Worm (Caenorhabditis elegans) whole organism, young adult: ENCODE measurements around the gene sre-16.
A peak's percentile ranks its signal among the peaks of the same experiment; 100 is the strongest.

Source experiments
- D2030.7 ChIP-seq: fragments of 200-800 bp; sonication (Bioruptor generic); IDR thresholded peaks from 2 replicates; pipeline ENCODE4 v1.3.6; 2022; ENCODE audit warnings: missing genetic modification reagents, missing genetic modification characterization, missing compliant biosample characterization
- F10E7.11 ChIP-seq: sonication (generic microtip); optimal IDR thresholded peaks from 2 replicates; lab custom pipeline; 2017; ENCODE audit warnings: mild to moderate bottlenecking, missing genetic modification characterization, moderate library complexity, missing compliant biosample characterization
- F33H1.4 ChIP-seq: fragments of 200-800 bp; sonication (Bioruptor generic); IDR thresholded peaks from 2 replicates; pipeline ENCODE4 v1.3.6; 2022; ENCODE audit warnings: missing genetic modification reagents, missing genetic modification characterization, missing compliant biosample characterization
- F37B4.10 ChIP-seq: fragments of 200-800 bp; sonication (Bioruptor generic); IDR thresholded peaks from 2 replicates; pipeline ENCODE4 v1.3.6; 2022; ENCODE audit warnings: missing genetic modification characterization, missing compliant biosample characterization
- Y53F4B.3 ChIP-seq: fragments of 200-800 bp; sonication (Bioruptor generic); IDR thresholded peaks from 2 replicates; pipeline ENCODE4 v1.3.6; 2022; ENCODE audit warnings: missing genetic modification reagents, missing genetic modification characterization, missing compliant biosample characterization
- Y79H2A.3 ChIP-seq: fragments of 200-800 bp; sonication (Bioruptor generic); conservative IDR thresholded peaks from 2 replicates; pipeline ENCODE4 v1.3.6; 2022; ENCODE audit warnings: missing genetic modification reagents, missing genetic modification characterization, missing compliant biosample characterization
- aptf-3 ChIP-seq: fragments of 200-800 bp; sonication (Bioruptor generic); IDR thresholded peaks from 2 replicates; pipeline ENCODE4 v1.3.6; 2022; ENCODE audit warnings: missing genetic modification characterization, missing compliant biosample characterization
- atf-7 ChIP-seq: sonication (generic microtip); optimal IDR thresholded peaks from 2 replicates; lab custom pipeline; 2017; ENCODE audit warnings: mild to moderate bottlenecking, missing genetic modification characterization, missing compliant biosample characterization
- attf-6 ChIP-seq: fragments of 200-800 bp; sonication (Bioruptor generic); IDR thresholded peaks from 2 replicates; pipeline ENCODE4 v1.3.6; 2022; ENCODE audit warnings: missing genetic modification reagents, missing genetic modification characterization, missing compliant biosample characterization
- bed-2 ChIP-seq: fragments of 200-800 bp; sonication (Bioruptor generic); IDR thresholded peaks from 2 replicates; pipeline ENCODE4 v1.3.6; 2022; ENCODE audit warnings: missing genetic modification reagents, missing genetic modification characterization, missing compliant biosample characterization
- cebp-2 ChIP-seq: fragments of 200-800 bp; sonication (Bioruptor generic); IDR thresholded peaks from 2 replicates; pipeline ENCODE4 v1.3.6; 2022; ENCODE audit warnings: missing genetic modification characterization, missing compliant biosample characterization
- ceh-27 ChIP-seq: fragments of 200-800 bp; sonication (Bioruptor generic); optimal IDR thresholded peaks from 2 replicates; lab custom pipeline; 2018; ENCODE audit warnings: mild to moderate bottlenecking, missing genetic modification characterization, moderate library complexity, missing compliant biosample characterization
- ceh-40 ChIP-seq: fragments of 200-800 bp; sonication (Bioruptor generic); IDR thresholded peaks from 2 replicates; pipeline ENCODE4 v1.3.6; 2022; ENCODE audit warnings: missing genetic modification characterization, missing compliant biosample characterization
- ceh-91 ChIP-seq: fragments of 200-800 bp; sonication (Bioruptor generic); IDR thresholded peaks from 2 replicates; pipeline ENCODE4 v1.3.6; 2022; ENCODE audit warnings: missing genetic modification reagents, missing genetic modification characterization, missing compliant biosample characterization
- die-1 ChIP-seq: sonication (generic microtip); optimal IDR thresholded peaks from 2 replicates; lab custom pipeline; 2016; ENCODE audit warnings: missing genotype, mild to moderate bottlenecking, missing genetic modification characterization, missing compliant biosample characterization
- dox-1 ChIP-seq: fragments of 200-800 bp; sonication (Bioruptor generic); IDR thresholded peaks from 2 replicates; pipeline ENCODE4 v1.3.6; 2022; ENCODE audit warnings: missing genetic modification reagents, missing genetic modification characterization, missing compliant biosample characterization
- dpff-1 ChIP-seq: sonication (generic microtip); optimal IDR thresholded peaks from 2 replicates; lab custom pipeline; 2017; ENCODE audit warnings: mild to moderate bottlenecking, missing genetic modification characterization, missing compliant biosample characterization
- egl-44 ChIP-seq: fragments of 200-800 bp; sonication (Bioruptor generic); IDR thresholded peaks from 2 replicates; pipeline ENCODE4 v1.3.6; 2022; ENCODE audit warnings: missing genetic modification reagents, missing genetic modification characterization, missing compliant biosample characterization
- egrh-3 ChIP-seq: fragments of 200-800 bp; sonication (Bioruptor generic); IDR thresholded peaks from 2 replicates; pipeline ENCODE4 v1.3.6; 2022; ENCODE audit warnings: missing genetic modification reagents, missing genetic modification characterization, missing compliant biosample characterization
- ets-4 ChIP-seq: fragments of 200-800 bp; sonication (Bioruptor generic); optimal IDR thresholded peaks from 2 replicates; lab custom pipeline; 2018; ENCODE audit warnings: mild to moderate bottlenecking, missing genetic modification characterization, missing compliant biosample characterization
- gei-17 ChIP-seq: fragments of 200-800 bp; sonication (Bioruptor generic); optimal IDR thresholded peaks from 2 replicates; lab custom pipeline; 2018; ENCODE audit warnings: mild to moderate bottlenecking, missing genetic modification characterization, missing compliant biosample characterization
- hlh-12 ChIP-seq: sonication (generic microtip); optimal IDR thresholded peaks from 2 replicates; lab custom pipeline; 2016; ENCODE audit warnings: missing genetic modification characterization, missing compliant biosample characterization
- lag-1 ChIP-seq: fragments of 200-800 bp; sonication (Bioruptor generic); IDR thresholded peaks from 2 replicates; pipeline ENCODE4 v1.3.6; 2022; ENCODE audit warnings: missing genetic modification reagents, missing genetic modification characterization, missing compliant biosample characterization
- let-607 ChIP-seq, 2 experiments: fragments of 200-800 bp in 1 of 2; sonication (Bioruptor generic) in 1 of 2; sonication (generic microtip) in 1 of 2; optimal IDR thresholded peaks; 2 replicates each; lab custom pipeline; 2016 to 2018; ENCODE audit warnings: mild to moderate bottlenecking in 2 of 2, missing compliant biosample characterization in 2 of 2, missing genetic modification characterization in 2 of 2, moderate library complexity in 2 of 2, missing genotype in 1 of 2
- lsl-1 ChIP-seq: fragments of 200-800 bp; sonication (Bioruptor generic); optimal IDR thresholded peaks from 2 replicates; lab custom pipeline; 2018; ENCODE audit warnings: mild to moderate bottlenecking, missing genetic modification characterization, moderate library complexity, missing compliant biosample characterization
- lsy-27 ChIP-seq: sonication (generic microtip); optimal IDR thresholded peaks from 2 replicates; lab custom pipeline; 2017; ENCODE audit warnings: missing genetic modification characterization, mild to moderate bottlenecking, missing compliant biosample characterization, antibody characterized with exemption, missing genotype, borderline replicate concordance; ENCODE audit not compliant: insufficient read depth
- madf-6 ChIP-seq: fragments of 200-800 bp; sonication (Bioruptor generic); IDR thresholded peaks from 2 replicates; pipeline ENCODE4 v1.3.6; 2022; ENCODE audit warnings: missing genetic modification reagents, missing genetic modification characterization, missing compliant biosample characterization
- madf-8 ChIP-seq: fragments of 200-800 bp; sonication (Bioruptor generic); conservative IDR thresholded peaks from 2 replicates; pipeline ENCODE4 v1.3.6; 2022; ENCODE audit warnings: missing genetic modification reagents, missing genetic modification characterization, missing compliant biosample characterization
- mcd-1 ChIP-seq: fragments of 200-800 bp; sonication (Bioruptor generic); IDR thresholded peaks from 2 replicates; pipeline ENCODE4 v1.3.6; 2022; ENCODE audit warnings: missing genetic modification reagents, missing genetic modification characterization, missing compliant biosample characterization
- nhr-80 ChIP-seq: sonication (generic microtip); optimal IDR thresholded peaks from 2 replicates; lab custom pipeline; 2016; ENCODE audit warnings: missing genetic modification characterization, missing compliant biosample characterization
- repo-1 ChIP-seq: sonication (generic microtip); optimal IDR thresholded peaks from 2 replicates; lab custom pipeline; 2017; ENCODE audit warnings: mild to moderate bottlenecking, missing genetic modification characterization, missing compliant biosample characterization
- sdz-38 ChIP-seq: sonication (generic microtip); optimal IDR thresholded peaks from 2 replicates; lab custom pipeline; 2016; ENCODE audit warnings: missing genotype, missing genetic modification characterization, missing compliant biosample characterization
- snpc-1.3 ChIP-seq: sonication (generic microtip); optimal IDR thresholded peaks from 2 replicates; lab custom pipeline; 2017; ENCODE audit warnings: missing genetic modification characterization, mild to moderate bottlenecking, missing compliant biosample characterization, antibody characterized with exemption, moderate library complexity, missing genotype, missing genetic modification reagents; ENCODE audit not compliant: insufficient read depth
- snpc-4 ChIP-seq, 5 experiments: fragments of 150-350 bp in 1 of 5; sonication (generic microtip) in 4 of 5; optimal IDR thresholded peaks; 2 replicates each; lab custom pipeline; 2014 to 2018; ENCODE audit warnings: missing genetic modification characterization in 5 of 5, missing biosample characterization in 3 of 5, antibody characterized with exemption in 2 of 5, mild to moderate bottlenecking in 2 of 5, missing compliant biosample characterization in 2 of 5, missing genotype in 2 of 5, moderate library complexity in 2 of 5, missing genetic modification reagents in 1 of 5
- somi-1 ChIP-seq: fragments of 200-800 bp; sonication (Bioruptor generic); optimal IDR thresholded peaks from 2 replicates; lab custom pipeline; 2018; ENCODE audit warnings: mild to moderate bottlenecking, missing genetic modification characterization, missing compliant biosample characterization
- tlf-1 ChIP-seq: fragments of 200-800 bp; sonication (Bioruptor generic); optimal IDR thresholded peaks from 2 replicates; lab custom pipeline; 2018; ENCODE audit warnings: mild to moderate bottlenecking, missing genetic modification characterization, missing compliant biosample characterization
- unc-130 ChIP-seq: sonication (generic microtip); optimal IDR thresholded peaks from 2 replicates; lab custom pipeline; 2016; ENCODE audit warnings: missing genetic modification reagents, missing genetic modification characterization, missing compliant biosample characterization
- xnd-1 ChIP-seq: sonication (generic microtip); optimal IDR thresholded peaks from 2 replicates; lab custom pipeline; 2016; ENCODE audit warnings: missing genotype, missing genetic modification reagents, missing genetic modification characterization, missing compliant biosample characterization
- zim-3 ChIP-seq: sonication (generic microtip); optimal IDR thresholded peaks from 2 replicates; lab custom pipeline; 2017; ENCODE audit warnings: mild to moderate bottlenecking, missing genetic modification characterization, moderate library complexity, missing compliant biosample characterization

The sre-16 gene

ce11 chrIV:12279340-12279739, 43.4 kb upstream of the sre-16 start, which contains the start of gene ltah-1.1:
ltah-1.1 (plus strand) TSS chrIV:12279622.
- TF ChIP-seq sdz-38 (tag; lab: Kevin White, UChicago) (no peak), let-607 (tag; optimal IDR thresholded peaks at IDR 0.05; lab: Kevin White, UChicago) (peak; percentile 2 to 23), nhr-80 (tag; lab: Kevin White, UChicago) (peak; percentile 55)

ce11 chrIV:12278507-12278906, 42.6 kb upstream of the sre-16 start, which contains the start of the genes tag-335 and vkmt-1:
tag-335 (minus strand) TSS chrIV:12278594.
vkmt-1 (plus strand) TSS chrIV:12278725.
- TF ChIP-seq ceh-91 (GFP tag; lab: Robert Waterston, UW) (no peak), madf-6 (peak; percentile 68; the same call in 1 of the 2 replicates), let-607 (tag; optimal IDR thresholded peaks at IDR 0.05; lab: Kevin White, UChicago) (peak in 1 of 2 experiments; percentile 16), snpc-1.3 (peak; percentile 24), mcd-1 (GFP tag; lab: Robert Waterston, UW) (no peak), bed-2 (GFP tag; lab: Robert Waterston, UW) (no peak), attf-6 (GFP tag; lab: Robert Waterston, UW) (no peak), D2030.7 (GFP tag; lab: Robert Waterston, UW) (0 out of 2 replicates have a peak, but pooled peaks have one; percentile 36), ets-4 (GFP tag; lab: Kevin White, UChicago) (no peak), ceh-40 (GFP tag; lab: Robert Waterston, UW) (no peak), atf-7 (tag; lab: Kevin White, UChicago) (no peak), die-1 (tag; lab: Kevin White, UChicago) (no peak), snpc-4 (GFP tag; optimal IDR thresholded peaks at IDR 0.05; lab: Kevin White, UChicago) (no peak), snpc-4 (tag; optimal IDR thresholded peaks at IDR 0.05; lab: Kevin White, UChicago) (peak in 1 of 4 experiments; percentile 21), gei-17 (GFP tag; lab: Kevin White, UChicago) (no peak), dox-1 (GFP tag; lab: Robert Waterston, UW) (0 out of 2 replicates have a peak, but pooled peaks have one; percentile 17), lsl-1 (GFP tag; lab: Kevin White, UChicago) (peak; percentile 74), egl-44 (no peak), unc-130 (no peak), madf-8 (GFP tag; lab: Robert Waterston, UW) (peak; percentile 11; the same call in 1 of the 2 replicates), zim-3 (tag; lab: Kevin White, UChicago) (no peak), dpff-1 (tag; lab: Kevin White, UChicago) (no peak), xnd-1 (tag; lab: Kevin White, UChicago) (peak; percentile 48), F33H1.4 (GFP tag; lab: Robert Waterston, UW) (peak; percentile 77), somi-1 (no peak), Y53F4B.3 (GFP tag; lab: Robert Waterston, UW) (no peak), aptf-3 (GFP tag; lab: Robert Waterston, UW) (no peak)

- TF ChIP-seq lag-1 (GFP tag; lab: Robert Waterston, UW) = no peak
- TF ChIP-seq tlf-1 (GFP tag; lab: Kevin White, UChicago) = peak; percentile 1
Observed at ce11 chrIV:12275892-12276291, 40.0 kb upstream of the sre-16 start, which contains the start of gene vps-8. vps-8 (minus strand) TSS chrIV:12275992.

- TF ChIP-seq sdz-38 (tag; lab: Kevin White, UChicago) = no peak
- no peak for TF ChIP-seq Y79H2A.3
- TF ChIP-seq cebp-2 (GFP tag; lab: Robert Waterston, UW) = no peak
- no peak for TF ChIP-seq repo-1
- no peak for TF ChIP-seq F37B4.10 (GFP tag; lab: Robert Waterston, UW)
- no peak for TF ChIP-seq lsy-27
- TF ChIP-seq F10E7.11 = no peak
- no peak for TF ChIP-seq egrh-3 (GFP tag; lab: Robert Waterston, UW)
- TF ChIP-seq hlh-12 = no peak
- no peak for TF ChIP-seq ceh-27
- TF ChIP-seq, all 124 proteins: peak for 0
Observed at ce11 chrIV:12274365-12274764, 38.5 kb upstream of the sre-16 start.
